Worm (Caenorhabditis elegans) whole organism, L4/young adult: ENCODE results near the gene myo-2.

Experiments
- W03F9.2 ChIP-seq: fragments of 150-350 bp; optimal IDR thresholded peaks from 2 replicates; lab custom pipeline; 2014; ENCODE audit warnings: missing biosample characterization, missing genetic modification characterization
- dao-5 ChIP-seq: sonication (generic microtip); optimal IDR thresholded peaks from 2 replicates; lab custom pipeline; 2016; ENCODE audit warnings: missing genotype, missing genetic modification characterization, moderate library complexity, missing compliant biosample characterization
- him-1 ChIP-seq: sonication (generic microtip); optimal IDR thresholded peaks from 2 replicates; lab custom pipeline; 2016; ENCODE audit warnings: missing genotype, missing genetic modification reagents, missing genetic modification characterization, missing compliant biosample characterization

- TF ChIP-seq him-1 (tag; lab: Kevin White, UChicago) (no peak), W03F9.2 (tag; lab: Kevin White, UChicago) (no peak), dao-5 (tag; lab: Kevin White, UChicago) (no peak)
Observed at ce11 chrX:12476412-12476811, 8.6 kb downstream of the myo-2 start.
